Fruit fly (Drosophila melanogaster): ENCODE results near the gene CG14315.

CG14315 gene

DNA sequence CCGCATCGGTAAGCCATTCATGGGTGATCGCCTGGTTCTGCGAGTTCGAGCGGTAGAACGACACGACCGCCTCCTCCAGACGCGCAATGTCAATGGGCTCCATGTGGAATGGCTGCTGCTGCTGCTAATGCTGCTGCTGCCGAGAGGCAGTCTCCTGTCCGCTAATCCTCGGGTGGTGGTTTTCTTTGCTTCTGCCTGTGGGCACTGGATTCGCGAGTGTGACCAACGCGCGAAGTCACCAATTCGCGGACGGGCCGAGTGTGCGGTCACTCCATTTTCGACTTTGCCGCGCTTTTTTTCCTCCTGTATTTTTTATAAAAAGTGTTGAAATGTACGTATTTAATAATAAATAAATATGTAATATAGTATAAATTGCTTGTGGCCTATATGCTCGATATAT is 24.7 kb downstream of the CG14315 start, which contains the start of gene cdm (continued):
- no peak for TF ChIP-seq Fer2 (tag; optimal IDR thresholded peaks at IDR 0.05)
- TF ChIP-seq CG13123 (GFP tag; optimal IDR thresholded peaks at IDR 0.05) = no peak
- peak; percentile 45; the same call in 1 of the 3 replicates for TF ChIP-seq Opbp (GFP tag; IDR thresholded peaks at IDR 0.05; ENCODE audit: partially characterized antibody)
- TF ChIP-seq Antp (GFP tag; optimal IDR thresholded peaks at IDR 0.05) = no peak
- peak; percentile 86 for TF ChIP-seq stwl (tag; optimal IDR thresholded peaks at IDR 0.05)
- TF ChIP-seq CG8290 (GFP tag; optimal IDR thresholded peaks at IDR 0.05) = no peak
- TF ChIP-seq CG8290 (tag; optimal IDR thresholded peaks at IDR 0.05) = no peak
- TF ChIP-seq CG31441 (GFP tag; IDR thresholded peaks at IDR 0.05) = no peak
- TF ChIP-seq Eip74EF (GFP tag; optimal IDR thresholded peaks at IDR 0.05) = no peak
- TF ChIP-seq Sox100B (GFP tag; optimal IDR thresholded peaks at IDR 0.05) = no peak
- no peak for TF ChIP-seq CG5245 (GFP tag; optimal IDR thresholded peaks at IDR 0.05)
- peak; percentile 69 for TF ChIP-seq CG10267 (tag; optimal IDR thresholded peaks at IDR 0.05)
- TF ChIP-seq CG11093 (GFP tag; IDR thresholded peaks at IDR 0.05) = no peak
- no peak for TF ChIP-seq CG7963 (GFP tag; IDR thresholded peaks at IDR 0.05; ENCODE audit: partially characterized antibody)
- TF ChIP-seq zen2 (GFP tag; IDR thresholded peaks at IDR 0.05; ENCODE audit: partially characterized antibody) = no peak
- peak; percentile 6 for TF ChIP-seq CG6765 (GFP tag; optimal IDR thresholded peaks at IDR 0.05)
- TF ChIP-seq CG7271 (tag; optimal IDR thresholded peaks at IDR 0.05) = no peak
- no peak for TF ChIP-seq cas (GFP tag; IDR thresholded peaks at IDR 0.05)
- TF ChIP-seq zen (tag; optimal IDR thresholded peaks at IDR 0.05) = no peak
- TF ChIP-seq CG13287 (GFP tag; IDR thresholded peaks at IDR 0.05; ENCODE audit: partially characterized antibody) = 0 out of 2 replicates have a peak, but pooled peaks have one; percentile 37
- no peak for TF ChIP-seq gt (GFP tag; IDR thresholded peaks at IDR 0.05)
- TF ChIP-seq CG15269 (tag; optimal IDR thresholded peaks at IDR 0.05) = no peak
- TF ChIP-seq Deaf1 (tag; optimal IDR thresholded peaks at IDR 0.05) = no peak
- no peak for TF ChIP-seq slou (GFP tag; optimal IDR thresholded peaks at IDR 0.05)
- TF ChIP-seq unpg (GFP tag; optimal IDR thresholded peaks at IDR 0.05) = no peak
- peak; percentile 49 for TF ChIP-seq CG4617 (GFP tag; optimal IDR thresholded peaks at IDR 0.05; ENCODE audit: borderline replicate concordance)
- 0 out of 2 replicates have a peak, but pooled peaks have one; percentile 3 for TF ChIP-seq amos (GFP tag; IDR thresholded peaks at IDR 0.05; ENCODE audit: partially characterized antibody)
- no peak for TF ChIP-seq CG4282 (GFP tag; optimal IDR thresholded peaks at IDR 0.05)
- TF ChIP-seq CG32532 (GFP tag; IDR thresholded peaks at IDR 0.05) = no peak
- no peak for TF ChIP-seq Kr (GFP tag; optimal IDR thresholded peaks at IDR 0.05)
- TF ChIP-seq Gug (GFP tag; IDR thresholded peaks at IDR 0.05) = no peak
- TF ChIP-seq CG3726 (GFP tag; IDR thresholded peaks at IDR 0.05) = no peak
- no peak for TF ChIP-seq CG17912 (GFP tag; optimal IDR thresholded peaks at IDR 0.05)
- TF ChIP-seq ara (GFP tag; IDR thresholded peaks at IDR 0.05) = no peak
- peak; percentile 94 for TF ChIP-seq MESR4 (GFP tag; optimal IDR thresholded peaks at IDR 0.05)
- TF ChIP-seq kni (GFP tag; optimal IDR thresholded peaks at IDR 0.05) = no peak
- no peak for TF ChIP-seq NC2β (GFP tag; optimal IDR thresholded peaks at IDR 0.05)
- TF ChIP-seq CG10321 (GFP tag; IDR thresholded peaks at IDR 0.05) = no peak
- TF ChIP-seq Fer3 (tag; optimal IDR thresholded peaks at IDR 0.05) = no peak
- TF ChIP-seq Doc3 (GFP tag; IDR thresholded peaks at IDR 0.05; ENCODE audit: partially characterized antibody) = no peak
- no peak for TF ChIP-seq CG2120 (GFP tag; optimal IDR thresholded peaks at IDR 0.05)
- no peak for TF ChIP-seq ATbp (GFP tag; optimal IDR thresholded peaks at IDR 0.05)
- no peak for TF ChIP-seq nerfin-1 (tag; optimal IDR thresholded peaks at IDR 0.05)
- TF ChIP-seq HLHmδ (GFP tag; optimal IDR thresholded peaks at IDR 0.05) = no peak
- TF ChIP-seq CG3065 (GFP tag; optimal IDR thresholded peaks at IDR 0.05) = no peak
- no peak for TF ChIP-seq Lim3 (GFP tag; IDR thresholded peaks at IDR 0.05)
- peak; percentile 35 for TF ChIP-seq trem (tag; optimal IDR thresholded peaks at IDR 0.05)
- peak; percentile 3 for TF ChIP-seq bcd (GFP tag; optimal IDR thresholded peaks at IDR 0.05)
- TF ChIP-seq Dref (GFP tag; IDR thresholded peaks at IDR 0.05) = peak; percentile 31; the same call in 1 of the 2 replicates
- TF ChIP-seq Dll (GFP tag; IDR thresholded peaks at IDR 0.05; ENCODE audit: partially characterized antibody) = no peak
- no peak for TF ChIP-seq Atf3 (GFP tag; optimal IDR thresholded peaks at IDR 0.05)

All from whole organism, embryonic.